Worm (Caenorhabditis elegans): ENCODE data around the gene sfrp-1.

The sfrp-1 gene

DNA sequence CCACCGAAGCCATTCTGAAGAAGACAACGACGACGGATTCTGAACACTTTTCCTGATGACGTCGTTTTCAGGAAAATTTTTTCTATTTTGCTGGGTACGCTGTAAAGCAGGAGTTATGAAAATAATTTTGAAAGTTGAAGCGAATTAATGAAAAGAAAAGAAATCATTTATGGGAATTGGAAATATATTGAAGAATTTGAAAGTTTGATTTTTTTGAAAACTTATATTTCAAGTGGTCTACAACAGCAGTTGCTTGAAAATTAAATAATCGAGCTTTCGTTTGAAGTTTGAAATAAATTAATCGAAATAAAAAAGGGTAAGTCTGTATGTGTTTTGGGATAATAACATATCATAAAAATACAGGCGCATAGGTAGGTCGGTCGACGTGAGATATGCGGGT, 18.3 kb downstream of the sfrp-1 start, which contains the start of gene shl-1:
Gene shl-1 (minus strand): TSS at position 101 of the 400 bp plus-strand sequence.
- TF ChIP-seq hnd-1 (tag; optimal IDR thresholded peaks at IDR 0.05) (no peak), F13C5.2 (tag; optimal IDR thresholded peaks at IDR 0.05) (no peak), ceh-13 (GFP tag; optimal IDR thresholded peaks at IDR 0.05) (no peak), tra-4 (tag; optimal IDR thresholded peaks at IDR 0.05) (no peak), tbx-37 (GFP tag; conservative IDR thresholded peaks at IDR 0.05) (no peak), hmg-4 (GFP tag; optimal IDR thresholded peaks at IDR 0.05) (no peak), ceh-36 (tag; optimal IDR thresholded peaks at IDR 0.05) (no peak), scrt-1 (GFP tag; IDR thresholded peaks at IDR 0.05) (no peak)

DNA sequence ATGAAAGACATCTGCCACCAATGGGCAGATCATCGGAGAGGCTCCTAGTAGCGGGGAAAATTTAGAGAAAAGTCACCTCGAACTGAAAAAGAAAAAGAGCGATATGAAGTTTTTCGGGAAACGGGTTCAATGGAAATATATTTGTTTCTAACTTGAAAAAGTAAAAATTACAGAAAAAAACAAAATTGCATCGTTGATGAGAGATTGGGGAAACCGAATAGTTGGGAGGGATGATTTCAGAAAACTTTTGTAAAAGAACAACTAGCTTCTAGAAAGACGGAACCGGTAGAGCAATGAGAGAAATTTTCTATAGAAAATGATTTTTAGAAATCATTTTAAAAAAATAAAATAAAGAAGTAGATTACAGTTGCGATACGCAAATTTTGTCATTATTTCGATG, 23.8 kb downstream of the sfrp-1 start:
- TF ChIP-seq ama-1 (optimal IDR thresholded peaks at IDR 0.05) (no peak), tbx-11 (GFP tag; IDR thresholded peaks at IDR 0.05) (no peak), scrt-1 (GFP tag; IDR thresholded peaks at IDR 0.05) (no peak), sea-1 (GFP tag; conservative IDR thresholded peaks at IDR 0.05) (no peak), hmg-4 (GFP tag; optimal IDR thresholded peaks at IDR 0.05) (no peak), hnd-1 (tag; optimal IDR thresholded peaks at IDR 0.05) (no peak), aly-1 (tag; optimal IDR thresholded peaks at IDR 0.05) (no peak), flt-1 (GFP tag; IDR thresholded peaks at IDR 0.05) (no peak), hmbx-1 (tag; optimal IDR thresholded peaks at IDR 0.05) (no peak), ceh-13 (GFP tag; optimal IDR thresholded peaks at IDR 0.05) (no peak)

DNA sequence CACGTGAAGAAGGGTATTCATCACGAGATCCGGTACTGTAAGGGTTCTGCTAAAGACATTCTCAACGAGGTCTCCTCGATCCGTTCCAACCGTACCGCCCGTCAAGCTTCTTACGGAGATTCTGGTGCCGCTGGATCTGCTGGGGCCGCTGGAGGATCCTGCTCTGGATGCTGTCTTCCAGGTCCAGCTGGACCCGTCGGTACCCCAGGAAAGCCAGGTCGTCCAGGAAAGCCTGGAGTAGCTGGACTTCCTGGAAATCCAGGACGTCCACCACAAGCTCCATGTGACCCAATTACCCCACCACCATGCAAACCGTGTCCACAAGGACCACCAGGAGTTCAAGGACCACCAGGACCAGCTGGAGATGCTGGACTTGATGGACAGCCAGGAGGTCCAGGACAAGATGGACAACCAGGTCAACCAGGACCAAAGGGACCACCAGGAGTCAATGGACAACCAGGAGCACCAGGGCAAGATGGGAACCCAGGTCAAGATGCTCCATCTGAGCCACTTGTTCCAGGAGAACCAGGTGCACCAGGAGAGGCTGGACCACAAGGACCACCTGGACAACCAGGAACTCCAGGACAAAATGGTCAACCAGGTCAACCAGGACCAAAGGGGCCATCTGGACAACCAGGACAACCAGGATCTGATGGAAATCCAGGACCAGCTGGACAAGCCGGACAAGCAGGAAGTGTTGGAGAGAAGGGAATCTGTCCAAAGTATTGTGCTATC, 24.7 kb downstream of the sfrp-1 start:
- TF ChIP-seq tra-4 (tag; optimal IDR thresholded peaks at IDR 0.05) (no peak), scrt-1 (GFP tag; IDR thresholded peaks at IDR 0.05) (no peak), B0310.2 (tag; optimal IDR thresholded peaks at IDR 0.05) (no peak), ceh-36 (tag; optimal IDR thresholded peaks at IDR 0.05) (no peak), tbx-37 (GFP tag; conservative IDR thresholded peaks at IDR 0.05) (no peak), F13C5.2 (tag; optimal IDR thresholded peaks at IDR 0.05) (no peak), hmg-4 (GFP tag; optimal IDR thresholded peaks at IDR 0.05) (no peak), hmbx-1 (tag; optimal IDR thresholded peaks at IDR 0.05) (no peak), sea-1 (GFP tag; conservative IDR thresholded peaks at IDR 0.05) (no peak), hnd-1 (tag; optimal IDR thresholded peaks at IDR 0.05) (no peak), tbx-11 (GFP tag; IDR thresholded peaks at IDR 0.05) (no peak), flt-1 (GFP tag; IDR thresholded peaks at IDR 0.05) (no peak), ceh-13 (GFP tag; optimal IDR thresholded peaks at IDR 0.05) (no peak), pes-1 (GFP tag; IDR thresholded peaks at IDR 0.05) (no peak), ets-7 (tag; optimal IDR thresholded peaks at IDR 0.05) (no peak), aly-1 (tag; optimal IDR thresholded peaks at IDR 0.05) (no peak), ama-1 (optimal IDR thresholded peaks at IDR 0.05) (no peak)

DNA sequence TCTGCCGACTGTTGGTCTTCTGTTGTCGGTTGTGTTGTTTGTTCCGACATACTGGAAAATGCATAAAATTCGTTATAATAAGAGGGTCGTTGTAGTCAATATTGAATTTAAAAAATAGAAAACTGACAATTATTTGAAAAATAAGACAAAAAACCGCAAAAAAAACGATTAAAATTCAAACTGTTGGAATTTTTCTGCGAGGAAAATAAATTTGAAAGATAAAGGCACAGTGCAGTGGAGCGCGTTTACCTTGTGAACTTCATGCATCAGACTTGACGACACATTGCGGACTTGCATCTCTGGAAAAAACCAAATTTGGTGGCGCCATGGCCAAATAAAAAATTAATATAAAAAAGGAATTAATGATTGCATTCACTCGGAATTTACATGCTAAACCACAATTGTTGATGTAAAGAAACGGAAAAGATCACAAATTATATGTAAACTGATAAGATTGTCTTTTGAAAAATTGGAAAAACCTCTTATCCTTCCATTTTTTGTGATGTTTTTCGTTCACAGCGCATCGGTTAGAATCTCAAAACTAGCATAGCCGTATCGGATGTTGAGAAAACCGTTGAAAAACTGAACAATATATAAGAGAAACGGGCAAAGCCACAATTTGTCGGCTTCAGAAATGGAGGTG, 25.6 kb downstream of the sfrp-1 start, which contains the start of the genes hrpf-2 and bli-6:
Gene hrpf-2 (minus strand): TSS at position 51 of the 643 bp plus-strand sequence.
Gene bli-6 (plus strand): TSS at position 593 of the 643 bp plus-strand sequence.
- TF ChIP-seq F13C5.2 (tag; optimal IDR thresholded peaks at IDR 0.05) (peak; percentile 55), scrt-1 (GFP tag; IDR thresholded peaks at IDR 0.05) (no peak), tbx-11 (GFP tag; IDR thresholded peaks at IDR 0.05) (no peak)

DNA sequence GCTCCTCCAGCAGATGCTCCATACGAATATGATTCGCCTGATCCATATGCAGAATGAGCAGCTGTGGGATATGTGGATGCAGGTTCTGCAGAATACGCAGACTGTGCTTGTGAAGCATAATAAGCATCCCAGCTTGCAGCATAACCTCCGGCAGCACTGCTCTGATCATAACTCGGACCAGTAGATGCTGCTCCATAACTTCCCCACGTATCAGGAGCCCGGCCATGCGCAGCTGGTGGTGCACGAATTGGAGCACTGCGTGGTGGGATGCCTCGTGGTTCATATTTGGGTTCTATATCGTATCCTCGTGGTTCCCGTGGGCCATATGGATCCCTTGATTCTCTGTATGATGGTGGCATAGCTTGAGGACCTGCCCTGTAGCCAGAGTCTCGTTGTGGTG, 28.5 kb downstream of the sfrp-1 start:
- TF ChIP-seq ama-1 (optimal IDR thresholded peaks at IDR 0.05) (no peak), pes-1 (GFP tag; IDR thresholded peaks at IDR 0.05) (no peak), hmbx-1 (tag; optimal IDR thresholded peaks at IDR 0.05) (no peak), tbx-11 (GFP tag; IDR thresholded peaks at IDR 0.05) (no peak), tra-4 (tag; optimal IDR thresholded peaks at IDR 0.05) (no peak), tbx-37 (GFP tag; conservative IDR thresholded peaks at IDR 0.05) (no peak), hnd-1 (tag; optimal IDR thresholded peaks at IDR 0.05) (no peak), aly-1 (tag; optimal IDR thresholded peaks at IDR 0.05) (no peak), ets-7 (tag; optimal IDR thresholded peaks at IDR 0.05) (no peak), scrt-1 (GFP tag; IDR thresholded peaks at IDR 0.05) (no peak), hmg-4 (GFP tag; optimal IDR thresholded peaks at IDR 0.05) (no peak), sea-1 (GFP tag; conservative IDR thresholded peaks at IDR 0.05) (no peak), flt-1 (GFP tag; IDR thresholded peaks at IDR 0.05) (no peak), B0310.2 (tag; optimal IDR thresholded peaks at IDR 0.05) (no peak), F13C5.2 (tag; optimal IDR thresholded peaks at IDR 0.05) (no peak), ceh-36 (tag; optimal IDR thresholded peaks at IDR 0.05) (no peak), ceh-13 (GFP tag; optimal IDR thresholded peaks at IDR 0.05) (no peak)

DNA sequence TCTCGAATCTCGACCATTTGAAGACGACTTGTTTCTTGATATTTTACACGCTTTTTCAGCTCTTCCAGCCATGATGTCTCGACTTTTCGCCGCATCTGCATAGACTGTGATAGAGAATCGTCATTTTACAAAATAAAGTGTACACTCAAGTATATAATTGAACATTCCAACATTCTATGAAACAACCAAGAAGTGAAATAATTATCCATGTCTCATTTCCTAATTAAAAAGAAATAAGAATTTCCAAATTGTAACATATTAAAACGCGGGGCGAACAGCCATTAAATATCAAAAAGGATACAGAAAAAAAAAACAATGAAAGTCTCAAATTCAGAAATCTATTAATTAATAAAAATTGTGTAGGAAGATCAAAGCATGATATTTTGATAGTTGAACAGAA, 29.2 kb downstream of the sfrp-1 start, which contains the start of gene smg-3:
Gene smg-3 (minus strand): TSS at position 101 of the 400 bp plus-strand sequence.
- TF ChIP-seq sea-1 (GFP tag; conservative IDR thresholded peaks at IDR 0.05) = no peak
- TF ChIP-seq tbx-11 (GFP tag; IDR thresholded peaks at IDR 0.05) = no peak
- no peak for TF ChIP-seq ceh-13 (GFP tag; optimal IDR thresholded peaks at IDR 0.05)
- TF ChIP-seq hnd-1 (tag; optimal IDR thresholded peaks at IDR 0.05) = no peak
- no peak for TF ChIP-seq F13C5.2 (tag; optimal IDR thresholded peaks at IDR 0.05)
- TF ChIP-seq aly-1 (tag; optimal IDR thresholded peaks at IDR 0.05) = no peak
- TF ChIP-seq flt-1 (GFP tag; IDR thresholded peaks at IDR 0.05) = no peak
- no peak for TF ChIP-seq ama-1 (optimal IDR thresholded peaks at IDR 0.05)
- TF ChIP-seq ceh-36 (tag; optimal IDR thresholded peaks at IDR 0.05) = no peak
- no peak for TF ChIP-seq hmbx-1 (tag; optimal IDR thresholded peaks at IDR 0.05)
- no peak for TF ChIP-seq hmg-4 (GFP tag; optimal IDR thresholded peaks at IDR 0.05)
- no peak for TF ChIP-seq ets-7 (tag; optimal IDR thresholded peaks at IDR 0.05)

DNA sequence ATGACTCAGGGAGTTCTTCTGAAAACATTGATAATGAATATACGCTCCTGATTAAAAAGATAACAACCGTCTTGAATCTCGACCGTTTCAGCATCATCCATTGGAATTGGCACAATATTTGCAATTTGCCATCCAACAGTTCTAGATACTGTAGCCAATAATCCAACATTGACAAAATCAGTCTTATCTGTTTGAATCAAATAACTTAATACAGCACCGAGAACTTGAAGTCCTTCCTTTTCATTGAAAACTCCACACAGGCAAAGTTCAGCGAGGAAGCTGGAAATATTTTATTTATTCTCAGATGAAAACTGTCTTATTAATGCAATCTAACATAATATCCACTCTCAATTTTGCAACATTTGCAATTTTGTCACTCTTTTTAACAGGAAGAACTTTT, 30.0 kb downstream of the sfrp-1 start:
- TF ChIP-seq pes-1 (GFP tag; IDR thresholded peaks at IDR 0.05) (no peak), tbx-11 (GFP tag; IDR thresholded peaks at IDR 0.05) (no peak), sea-1 (GFP tag; conservative IDR thresholded peaks at IDR 0.05) (no peak), ceh-36 (tag; optimal IDR thresholded peaks at IDR 0.05) (no peak)
